Fruit fly (Drosophila melanogaster) whole organism, prepupa: ENCODE measurements around the gene CG6013.

ENCODE experiments used
- CG10669 ChIP-seq: fragments of 200-800 bp; sonication (Bioruptor generic); optimal IDR thresholded peaks from 3 replicates; lab custom pipeline; 2018; ENCODE audit warnings: missing biosample characterization, mild to moderate bottlenecking, missing genetic modification characterization, moderate library complexity
- CG11294 ChIP-seq: fragments of 200-800 bp; sonication (Bioruptor generic); IDR thresholded peaks from 2 replicates; pipeline ENCODE4 v1.3.6; 2022; ENCODE audit warnings: missing biosample characterization, missing genetic modification characterization
- CG11902 ChIP-seq: fragments of 200-800 bp; sonication (Bioruptor generic); optimal IDR thresholded peaks from 3 replicates; lab custom pipeline; 2016; ENCODE audit warnings: missing biosample characterization, missing genetic modification characterization
- CG15336 ChIP-seq: fragments of 200-800 bp; sonication (Bioruptor generic); IDR thresholded peaks from 2 replicates; pipeline ENCODE4 v1.3.6; 2022; ENCODE audit warnings: missing biosample characterization, missing genetic modification characterization
- CG1621 ChIP-seq: fragments of 200-800 bp; sonication (Bioruptor generic); optimal IDR thresholded peaks from 3 replicates; lab custom pipeline; 2018; ENCODE audit warnings: missing biosample characterization, mild to moderate bottlenecking, missing genetic modification characterization
- CG16779 ChIP-seq: fragments of 200-800 bp; sonication (Bioruptor generic); optimal IDR thresholded peaks from 3 replicates; lab custom pipeline; 2017; ENCODE audit warnings: missing biosample characterization, mild to moderate bottlenecking, missing genetic modification characterization
- CG3032 ChIP-seq: fragments of 200-800 bp; optimal IDR thresholded peaks from 2 replicates; lab custom pipeline; 2019; ENCODE audit warnings: missing biosample characterization, mild to moderate bottlenecking, missing genetic modification characterization, moderate library complexity
- CG32006 ChIP-seq: fragments of 200-800 bp; sonication (Bioruptor generic); optimal IDR thresholded peaks from 3 replicates; lab custom pipeline; 2017; ENCODE audit warnings: missing biosample characterization, mild to moderate bottlenecking, missing genetic modification characterization
- CG34406 ChIP-seq: fragments of 200-800 bp; sonication (Bioruptor generic); optimal IDR thresholded peaks from 3 replicates; lab custom pipeline; 2016; ENCODE audit warnings: missing biosample characterization, missing genetic modification characterization
- CG3919 ChIP-seq: fragments of 200-800 bp; sonication (Bioruptor generic); optimal IDR thresholded peaks from 3 replicates; lab custom pipeline; 2016; ENCODE audit warnings: missing biosample characterization, missing genetic modification characterization
- CG4318 ChIP-seq: fragments of 200-800 bp; sonication (Bioruptor generic); optimal IDR thresholded peaks from 3 replicates; lab custom pipeline; 2017; ENCODE audit warnings: missing biosample characterization, mild to moderate bottlenecking, missing genetic modification characterization
- CG6276 ChIP-seq: fragments of 200-800 bp; sonication (Bioruptor generic); optimal IDR thresholded peaks from 2 replicates; lab custom pipeline; 2017; ENCODE audit warnings: missing biosample characterization, mild to moderate bottlenecking, missing genetic modification characterization
- CG6792 ChIP-seq: fragments of 200-800 bp; sonication (Bioruptor generic); optimal IDR thresholded peaks from 3 replicates; lab custom pipeline; 2016; ENCODE audit warnings: missing biosample characterization, missing genetic modification characterization
- CG6808 ChIP-seq: fragments of 200-800 bp; sonication (Bioruptor generic); optimal IDR thresholded peaks from 3 replicates; lab custom pipeline; 2017; ENCODE audit warnings: missing biosample characterization, missing genetic modification characterization, mild to moderate bottlenecking, moderate library complexity, missing genetic modification reagents
- CG6854 ChIP-seq: fragments of 200-800 bp; sonication (Bioruptor generic); optimal IDR thresholded peaks from 2 replicates; lab custom pipeline; 2017; ENCODE audit warnings: missing biosample characterization, mild to moderate bottlenecking, missing genetic modification characterization
- CG8119 ChIP-seq: fragments of 200-800 bp; sonication (Bioruptor generic); IDR thresholded peaks from 3 replicates; pipeline ENCODE4 v1.3.6; 2022; ENCODE audit warnings: missing biosample characterization, missing genetic modification characterization
- CG8319 ChIP-seq: fragments of 200-800 bp; sonication (Bioruptor generic); optimal IDR thresholded peaks from 3 replicates; lab custom pipeline; 2016; ENCODE audit warnings: missing biosample characterization, missing genetic modification characterization
- CG9139 ChIP-seq: fragments of 200-800 bp; sonication (Bioruptor generic); optimal IDR thresholded peaks from 3 replicates; lab custom pipeline; 2017; ENCODE audit warnings: missing biosample characterization, mild to moderate bottlenecking, missing genetic modification characterization
- Eip75B ChIP-seq: fragments of 200-800 bp; sonication (Bioruptor generic); optimal IDR thresholded peaks from 3 replicates; lab custom pipeline; 2016; ENCODE audit warnings: missing biosample characterization, missing genetic modification characterization
- Eip78C ChIP-seq: fragments of 200-800 bp; sonication (Bioruptor generic); peaks from one replicate; lab custom pipeline; 2016; ENCODE audit warnings: missing biosample characterization, missing genetic modification characterization
- Ets96B ChIP-seq: fragments of 200-800 bp; optimal IDR thresholded peaks from 2 replicates; lab custom pipeline; 2019; ENCODE audit warnings: missing biosample characterization, mild to moderate bottlenecking, missing genetic modification characterization, moderate library complexity
- Gug ChIP-seq: fragments of 200-800 bp; sonication (Bioruptor generic); IDR thresholded peaks from 2 replicates; pipeline ENCODE4 v1.3.6; 2022; ENCODE audit warnings: missing biosample characterization, missing genetic modification characterization
- Hr38 ChIP-seq: sonication (Bioruptor generic); optimal IDR thresholded peaks from 2 replicates; lab custom pipeline; 2016; ENCODE audit warnings: missing biosample characterization, missing genetic modification characterization
- Hr39 ChIP-seq: fragments of 200-800 bp; sonication (Bioruptor generic); optimal IDR thresholded peaks from 2 replicates; lab custom pipeline; 2016; ENCODE audit warnings: missing biosample characterization, missing genetic modification characterization
- Hr4 ChIP-seq: fragments of 200-800 bp; sonication (Bioruptor generic); optimal IDR thresholded peaks from 3 replicates; lab custom pipeline; 2016; ENCODE audit warnings: missing biosample characterization, missing genetic modification characterization
- Lpt ChIP-seq: fragments of 200-800 bp; sonication (Bioruptor generic); optimal IDR thresholded peaks from 3 replicates; lab custom pipeline; 2016; ENCODE audit warnings: missing biosample characterization, missing genetic modification characterization
- Met ChIP-seq: fragments of 200-800 bp; sonication (Bioruptor generic); optimal IDR thresholded peaks from 3 replicates; lab custom pipeline; 2016; ENCODE audit warnings: missing biosample characterization, missing genetic modification characterization
- OdsH ChIP-seq: fragments of 200-800 bp; sonication (Bioruptor generic); optimal IDR thresholded peaks from 3 replicates; lab custom pipeline; 2016; ENCODE audit warnings: missing biosample characterization, missing genetic modification characterization
- Smox ChIP-seq: fragments of 200-800 bp; sonication (Bioruptor generic); optimal IDR thresholded peaks from 3 replicates; lab custom pipeline; 2016; ENCODE audit warnings: missing biosample characterization, missing genetic modification characterization
- Sox14 ChIP-seq: fragments of 200-800 bp; sonication (Bioruptor generic); optimal IDR thresholded peaks from 3 replicates; lab custom pipeline; 2016; ENCODE audit warnings: missing biosample characterization, missing genetic modification characterization
- Sox15 ChIP-seq: fragments of 200-800 bp; sonication (Bioruptor generic); optimal IDR thresholded peaks from 3 replicates; lab custom pipeline; 2016; ENCODE audit warnings: missing biosample characterization, missing genetic modification characterization
- acj6 ChIP-seq: fragments of 200-800 bp; sonication (Bioruptor generic); optimal IDR thresholded peaks from 3 replicates; lab custom pipeline; 2016; ENCODE audit warnings: missing biosample characterization, missing genetic modification characterization
- dac ChIP-seq: fragments of 200-800 bp; sonication (Bioruptor generic); optimal IDR thresholded peaks from 2 replicates; lab custom pipeline; 2017; ENCODE audit warnings: missing biosample characterization, mild to moderate bottlenecking, missing genetic modification characterization
- dsx ChIP-seq: fragments of 200-800 bp; optimal IDR thresholded peaks from 3 replicates; lab custom pipeline; 2019; ENCODE audit warnings: missing biosample characterization, mild to moderate bottlenecking, missing genetic modification characterization, moderate library complexity; ENCODE audit not compliant: poor library complexity, severe bottlenecking
- eg ChIP-seq: fragments of 200-800 bp; sonication (Bioruptor generic); IDR thresholded peaks from 3 replicates; pipeline ENCODE4 v1.3.6; 2022; ENCODE audit warnings: missing biosample characterization, missing genetic modification characterization
- esn ChIP-seq: fragments of 200-800 bp; sonication (Bioruptor generic); optimal IDR thresholded peaks from 2 replicates; lab custom pipeline; 2016; ENCODE audit warnings: missing biosample characterization, mild to moderate bottlenecking, missing genetic modification characterization, moderate library complexity
- fd59A ChIP-seq: fragments of 200-800 bp; sonication (Bioruptor generic); optimal IDR thresholded peaks from 2 replicates; lab custom pipeline; 2017; ENCODE audit warnings: missing biosample characterization, mild to moderate bottlenecking, missing genetic modification characterization, missing genetic modification reagents
- fd85E ChIP-seq: fragments of 200-800 bp; sonication (Bioruptor generic); optimal IDR thresholded peaks from 3 replicates; lab custom pipeline; 2016; ENCODE audit warnings: missing biosample characterization, missing genetic modification characterization
- fkh ChIP-seq: fragments of 200-800 bp; sonication (Bioruptor generic); optimal IDR thresholded peaks from 3 replicates; lab custom pipeline; 2017; ENCODE audit warnings: missing biosample characterization, mild to moderate bottlenecking, missing genetic modification characterization, moderate library complexity
- lz ChIP-seq: fragments of 200-800 bp; sonication (Bioruptor generic); optimal IDR thresholded peaks from 3 replicates; lab custom pipeline; 2016; ENCODE audit warnings: missing biosample characterization, missing genetic modification characterization
- pdm3 ChIP-seq: fragments of 200-800 bp; sonication (Bioruptor generic); optimal IDR thresholded peaks from 3 replicates; lab custom pipeline; 2016; ENCODE audit warnings: missing biosample characterization, missing genetic modification characterization
- spab ChIP-seq: fragments of 200-800 bp; sonication (Bioruptor generic); optimal IDR thresholded peaks from 2 replicates; lab custom pipeline; 2017; ENCODE audit warnings: missing biosample characterization, mild to moderate bottlenecking, missing genetic modification characterization, missing genetic modification reagents
- ss ChIP-seq, 2 experiments: fragments of 200-800 bp; sonication (Bioruptor generic); optimal IDR thresholded peaks; 2 replicates in 1 of 2; 3 replicates in 1 of 2; lab custom pipeline; 2017 to 2018; ENCODE audit warnings: mild to moderate bottlenecking in 2 of 2, missing biosample characterization in 2 of 2, missing genetic modification characterization in 2 of 2, moderate library complexity in 1 of 2
- svp ChIP-seq: fragments of 200-800 bp; sonication (Bioruptor generic); peaks from one replicate; lab custom pipeline; 2016; ENCODE audit warnings: missing biosample characterization, missing genetic modification characterization
- topi ChIP-seq: fragments of 200-800 bp; sonication (Bioruptor generic); optimal IDR thresholded peaks from 3 replicates; lab custom pipeline; 2016; ENCODE audit warnings: missing biosample characterization, missing genetic modification characterization

The CG6013 gene

DNA sequence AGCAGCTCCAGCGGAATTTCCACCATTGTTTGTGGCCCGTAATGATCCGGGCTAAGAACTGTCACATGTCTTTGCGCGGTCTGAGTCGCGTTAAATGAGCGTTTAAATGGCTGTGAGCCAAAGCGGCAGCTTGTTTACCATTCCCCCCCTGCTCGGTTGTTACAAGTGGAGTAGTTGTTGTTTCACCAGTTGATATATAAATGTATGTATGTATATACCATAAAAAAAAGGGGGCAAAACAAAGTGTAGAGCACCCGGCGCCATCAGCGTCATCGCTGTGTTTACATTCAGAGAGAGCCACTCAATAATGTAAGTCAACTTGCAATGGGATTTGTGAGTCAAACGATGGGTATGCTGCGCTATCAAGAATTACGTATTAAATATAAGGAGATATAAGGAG lies 25.6 kb downstream of the CG6013 start (continued):
- TF ChIP-seq fd59A (GFP tag; lab: Kevin White, UChicago) (no peak), Gug (GFP tag; lab: Robert Waterston, UW) (peak; percentile 22; the same call in 1 of the 2 replicates), CG15336 (no peak), CG10669 (GFP tag; lab: Kevin White, UChicago) (no peak), CG32006 (GFP tag; lab: Kevin White, UChicago) (no peak), OdsH (no peak), CG9139 (GFP tag; lab: Kevin White, UChicago) (peak; percentile 2), CG11294 (GFP tag; lab: Robert Waterston, UW) (no peak), lz (GFP tag; lab: Kevin White, UChicago) (no peak), CG6808 (GFP tag; lab: Kevin White, UChicago) (no peak), CG34406 (GFP tag; lab: Kevin White, UChicago) (no peak), topi (no peak), eg (no peak), Hr39 (GFP tag; lab: Kevin White, UChicago) (no peak), Met (GFP tag; lab: Kevin White, UChicago) (no peak)

- TF ChIP-seq fkh (GFP tag; lab: Kevin White, UChicago) (no peak), CG8319 (GFP tag; lab: Kevin White, UChicago) (no peak), CG6808 (GFP tag; lab: Kevin White, UChicago) (peak; percentile 4), svp (peak; percentile 55), dsx (GFP tag; lab: Kevin White, UChicago) (peak; percentile 20), Eip78C (GFP tag; lab: Kevin White, UChicago) (peak; percentile 61), Hr4 (GFP tag; lab: Kevin White, UChicago) (peak; percentile 0), CG32006 (GFP tag; lab: Kevin White, UChicago) (peak; percentile 26), Ets96B (tag; lab: Kevin White, UChicago) (peak; percentile 52), CG15336 (peak; percentile 56), CG8119 (GFP tag; lab: Robert Waterston, UW) (0 out of 3 replicates have a peak, but pooled peaks have one; percentile 34), Eip75B (GFP tag; lab: Kevin White, UChicago) (peak; percentile 17), CG10669 (GFP tag; lab: Kevin White, UChicago) (peak; percentile 12), Hr38 (no peak), CG4318 (GFP tag; lab: Kevin White, UChicago) (no peak), CG3032 (tag; lab: Kevin White, UChicago) (peak; percentile 22), eg (peak; percentile 36; the same call in 1 of the 3 replicates), Sox14 (GFP tag; lab: Kevin White, UChicago) (no peak)
- TF ChIP-seq, all 60 proteins: peak for 13
Measured at dm6 chr3R:19058384-19058783, 27.1 kb downstream of the CG6013 start.

DNA sequence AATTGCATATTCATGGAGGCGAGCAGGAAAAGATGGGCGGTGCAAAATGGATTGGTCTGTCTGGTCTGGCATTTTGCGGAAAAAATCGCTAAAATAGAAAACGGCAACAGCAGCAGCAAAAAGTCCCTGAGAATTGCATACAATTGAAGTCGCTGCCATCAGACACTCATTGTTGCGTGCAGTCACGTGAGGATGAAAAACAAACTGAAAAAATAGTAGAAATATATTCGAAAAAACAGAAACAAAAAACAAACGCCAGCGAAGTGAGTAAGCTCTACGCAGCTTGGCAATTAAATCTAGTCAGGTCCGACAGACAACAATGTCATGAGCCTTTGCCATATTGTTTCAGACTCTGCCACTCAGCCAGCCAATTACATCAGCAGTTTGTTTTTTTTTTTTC lies 28.0 kb downstream of the CG6013 start:
- TF ChIP-seq Eip75B (GFP tag; lab: Kevin White, UChicago) (no peak), CG16779 (no peak), CG10669 (GFP tag; lab: Kevin White, UChicago) (no peak), CG9139 (GFP tag; lab: Kevin White, UChicago) (no peak), lz (GFP tag; lab: Kevin White, UChicago) (no peak), CG6854 (no peak), CG11902 (no peak), ss (GFP tag; optimal IDR thresholded peaks at IDR 0.05; lab: Kevin White, UChicago) (peak; percentile 4 to 74), CG6808 (GFP tag; lab: Kevin White, UChicago) (no peak), CG4318 (GFP tag; lab: Kevin White, UChicago) (no peak), CG3919 (GFP tag; lab: Kevin White, UChicago) (no peak), Sox15 (no peak), esn (no peak), Smox (GFP tag; lab: Kevin White, UChicago) (no peak), CG3032 (tag; lab: Kevin White, UChicago) (no peak), spab (GFP tag; lab: Kevin White, UChicago) (no peak), CG6276 (GFP tag; lab: Kevin White, UChicago) (no peak), fd85E (GFP tag; lab: Kevin White, UChicago) (no peak), CG1621 (tag; lab: Kevin White, UChicago) (no peak), dac (no peak), CG32006 (GFP tag; lab: Kevin White, UChicago) (no peak), eg (0 out of 3 replicates have a peak, but pooled peaks have one; percentile 35), pdm3 (GFP tag; lab: Kevin White, UChicago) (no peak), CG8119 (GFP tag; lab: Robert Waterston, UW) (peak; percentile 55; the same call in 1 of the 3 replicates), acj6 (GFP tag; lab: Kevin White, UChicago) (no peak), Hr38 (no peak), topi (no peak), Gug (GFP tag; lab: Robert Waterston, UW) (no peak), Ets96B (tag; lab: Kevin White, UChicago) (no peak), Lpt (GFP tag; lab: Kevin White, UChicago) (no peak), Hr4 (GFP tag; lab: Kevin White, UChicago) (no peak), CG6792 (GFP tag; lab: Kevin White, UChicago) (no peak), CG15336 (peak; percentile 29; the same call in 1 of the 2 replicates)
